ENCODE assay signal across 5 worm cellular contexts in the genomic region with DNA sequence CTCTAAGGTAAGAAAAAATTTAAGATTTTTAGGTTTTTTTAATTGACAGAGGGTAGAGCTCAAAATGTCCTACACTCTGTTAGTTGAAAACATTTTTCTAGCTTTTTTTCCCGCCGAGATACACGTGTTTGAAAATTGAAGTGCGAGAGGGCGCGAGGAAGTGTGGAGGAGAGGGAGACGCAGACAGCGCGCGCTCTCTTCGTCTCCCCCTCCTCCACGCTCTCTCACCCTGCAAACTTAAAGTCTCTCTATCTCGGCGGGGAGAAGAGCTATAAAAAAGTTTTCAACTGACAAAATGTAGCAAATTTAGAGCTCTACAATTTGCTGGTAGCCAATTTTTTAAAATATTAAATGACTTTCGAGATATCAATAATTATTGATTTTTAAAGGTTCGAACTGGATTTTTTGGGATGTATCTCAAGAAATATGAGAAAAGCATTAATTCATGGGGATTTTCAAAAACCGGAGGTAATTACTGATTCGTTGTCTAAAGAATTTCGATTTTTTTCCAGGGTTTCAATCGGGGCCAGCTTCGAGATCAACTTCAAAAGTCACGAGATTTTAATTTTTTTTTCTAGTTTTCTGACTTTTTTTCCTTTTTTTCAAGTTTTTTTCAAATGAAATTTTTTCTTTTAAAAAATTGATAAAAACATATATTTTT.
TF ChIP-seq lines count a peak whose summit lies in the region.

No protein-coding gene starts in this region.

TF ChIP-seq in whole organism, L1 larva, 84 proteins besides CTCF, POLR2A, EP300 and RAD21:
- TF ChIP-seq efl-1 (optimal IDR thresholded peaks at IDR 0.05; lab: Kevin White, UChicago) (no peak), efl-1 (GFP tag; optimal IDR thresholded peaks at IDR 0.05 in 1 of 2; lab: Kevin White, UChicago) (peak in 1 of 2 experiments; percentile 67), mdl-1 (tag; optimal IDR thresholded peaks at IDR 0.05; lab: Kevin White, UChicago) (no peak), ztf-4 (tag; optimal IDR thresholded peaks at IDR 0.05; lab: Kevin White, UChicago) (peak; percentile 6), mep-1 (tag; optimal IDR thresholded peaks at IDR 0.05; lab: Kevin White, UChicago) (no peak), swsn-7 (tag; optimal IDR thresholded peaks at IDR 0.05; lab: Kevin White, UChicago) (no peak), sup-37 (GFP tag; optimal IDR thresholded peaks at IDR 0.05; lab: Kevin White, UChicago) (no peak), lsy-2 (tag; optimal IDR thresholded peaks at IDR 0.05; lab: Kevin White, UChicago) (peak in 1 of 2 experiments; percentile 14), nhr-19 (GFP tag; conservative IDR thresholded peaks at IDR 0.05; lab: Robert Waterston, UW) (no peak), nhr-85 (tag; lab: Kevin White, UChicago) (no peak), unc-98 (GFP tag; IDR thresholded peaks at IDR 0.05; lab: Robert Waterston, UW) (no peak), ama-1 (optimal IDR thresholded peaks at IDR 0.05; lab: Kevin White, UChicago) (peak; percentile 39), Y116A8C.19 (tag; optimal IDR thresholded peaks at IDR 0.05; lab: Kevin White, UChicago; ENCODE audit: borderline replicate concordance) (no peak)

TF ChIP-seq in whole organism, L2 larva, 48 proteins besides CTCF, POLR2A, EP300 and RAD21:
- no peak for TF ChIP-seq snpc-4 (tag; optimal IDR thresholded peaks at IDR 0.05; lab: Kevin White, UChicago)
- peak; percentile 40 for TF ChIP-seq Y55F3AM.14 (GFP tag; optimal IDR thresholded peaks at IDR 0.05; lab: Kevin White, UChicago)
- TF ChIP-seq nhr-25 (tag; optimal IDR thresholded peaks at IDR 0.05; lab: Kevin White, UChicago): peak; percentile 67

TF ChIP-seq in whole organism, L4 larva, 104 proteins besides CTCF, POLR2A, EP300 and RAD21 (continues in another document):
- no peak for TF ChIP-seq R02D3.7 (tag; optimal IDR thresholded peaks at IDR 0.05; lab: Kevin White, UChicago)
- TF ChIP-seq unc-62 (GFP tag; optimal IDR thresholded peaks at IDR 0.05 in 1 of 2; lab: Kevin White, UChicago): peak in 1 of 2 experiments; percentile 24
- TF ChIP-seq unc-62 (tag; optimal IDR thresholded peaks at IDR 0.05; lab: Kevin White, UChicago): no peak
- TF ChIP-seq nhr-6 (tag; optimal IDR thresholded peaks at IDR 0.05; lab: Kevin White, UChicago): no peak
- peak; percentile 40; the same call in 1 of the 2 replicates for TF ChIP-seq hmg-1.1 (GFP tag; IDR thresholded peaks at IDR 0.05; lab: Robert Waterston, UW)
- 0 out of 2 replicates have a peak, but pooled peaks have one; percentile 31 for TF ChIP-seq zip-11 (GFP tag; IDR thresholded peaks at IDR 0.05; lab: Robert Waterston, UW)
- no peak for TF ChIP-seq skn-1 (tag; optimal IDR thresholded peaks at IDR 0.05; lab: Kevin White, UChicago)
- no peak for TF ChIP-seq Y48G9A.11 (GFP tag; IDR thresholded peaks at IDR 0.05; lab: Robert Waterston, UW)
- TF ChIP-seq lin-29 (GFP tag; IDR thresholded peaks at IDR 0.05; lab: Robert Waterston, UW): no peak
- no peak for TF ChIP-seq aly-2 (tag; optimal IDR thresholded peaks at IDR 0.05; lab: Kevin White, UChicago)
- no peak for TF ChIP-seq lin-13 (GFP tag; optimal IDR thresholded peaks at IDR 0.05; lab: Kevin White, UChicago)
- TF ChIP-seq sdz-12 (GFP tag; optimal IDR thresholded peaks at IDR 0.05; lab: Kevin White, UChicago): peak; percentile 94
- TF ChIP-seq lin-39 (tag; optimal IDR thresholded peaks at IDR 0.05; lab: Kevin White, UChicago): no peak
- no peak for TF ChIP-seq D1046.2 (GFP tag; IDR thresholded peaks at IDR 0.05; lab: Robert Waterston, UW)
- TF ChIP-seq T26A8.4 (GFP tag; IDR thresholded peaks at IDR 0.05; lab: Robert Waterston, UW): no peak
- TF ChIP-seq hlh-30 (tag; optimal IDR thresholded peaks at IDR 0.05; lab: Kevin White, UChicago; ENCODE audit: insufficient read depth): no peak
- no peak for TF ChIP-seq ceh-62 (tag; optimal IDR thresholded peaks at IDR 0.05; lab: Kevin White, UChicago)
- no peak for TF ChIP-seq zfp-3 (GFP tag; conservative IDR thresholded peaks at IDR 0.05; lab: Robert Waterston, UW)
- TF ChIP-seq dve-1 (tag; optimal IDR thresholded peaks at IDR 0.05; lab: Kevin White, UChicago; ENCODE audit: insufficient read depth): no peak
- TF ChIP-seq ama-1 (optimal IDR thresholded peaks at IDR 0.05; lab: Kevin White, UChicago): peak; percentile 86
- no peak for TF ChIP-seq ztf-11 (tag; optimal IDR thresholded peaks at IDR 0.05; lab: Kevin White, UChicago)
- peak; percentile 49; the same call in 1 of the 2 replicates for TF ChIP-seq pha-4 (GFP tag; IDR thresholded peaks at IDR 0.05; lab: Robert Waterston, UW)
- no peak for TF ChIP-seq pha-4 (tag; optimal IDR thresholded peaks at IDR 0.05; lab: Kevin White, UChicago)

TF ChIP-seq in whole organism, mixed stage, embryonic, 35 proteins besides CTCF, POLR2A, EP300 and RAD21:
- TF ChIP-seq sptf-1 (tag; optimal IDR thresholded peaks at IDR 0.05; lab: Kevin White, UChicago): peak; percentile 12
- TF ChIP-seq nhr-237 (tag; optimal IDR thresholded peaks at IDR 0.05; lab: Kevin White, UChicago): no peak
- no peak for TF ChIP-seq flh-1 (GFP tag; optimal IDR thresholded peaks at IDR 0.05; lab: Kevin White, UChicago)
- no peak for TF ChIP-seq sem-2 (GFP tag; optimal IDR thresholded peaks at IDR 0.05; lab: Kevin White, UChicago)
- TF ChIP-seq mep-1 (tag; optimal IDR thresholded peaks at IDR 0.05; lab: Kevin White, UChicago): no peak
- TF ChIP-seq nhr-28 (tag; optimal IDR thresholded peaks at IDR 0.05; lab: Kevin White, UChicago): no peak

TF ChIP-seq in whole organism, young adult, 124 proteins besides CTCF, POLR2A, EP300 and RAD21 (continues in another document):
- TF ChIP-seq chd-7 (tag; optimal IDR thresholded peaks at IDR 0.05; lab: Kevin White, UChicago) (peak; percentile 62), ztf-28 (GFP tag; IDR thresholded peaks at IDR 0.05; lab: Robert Waterston, UW) (no peak), madf-8 (GFP tag; conservative IDR thresholded peaks at IDR 0.05; lab: Robert Waterston, UW) (no peak), dox-1 (GFP tag; IDR thresholded peaks at IDR 0.05; lab: Robert Waterston, UW) (peak; percentile 27; the same call in 1 of the 2 replicates), Y53G8AR.9 (GFP tag; conservative IDR thresholded peaks at IDR 0.05; lab: Robert Waterston, UW) (peak; percentile 29; the same call in 1 of the 2 replicates), lin-35 (GFP tag; optimal IDR thresholded peaks at IDR 0.05; lab: Kevin White, UChicago) (no peak), xnd-1 (tag; optimal IDR thresholded peaks at IDR 0.05; lab: Kevin White, UChicago) (no peak), lin-40 (tag; optimal IDR thresholded peaks at IDR 0.05; lab: Kevin White, UChicago) (peak; percentile 7), ets-4 (GFP tag; optimal IDR thresholded peaks at IDR 0.05; lab: Kevin White, UChicago) (no peak), hmg-1.2 (GFP tag; IDR thresholded peaks at IDR 0.05; lab: Robert Waterston, UW) (peak; percentile 90), ceh-91 (GFP tag; IDR thresholded peaks at IDR 0.05; lab: Robert Waterston, UW) (no peak), ceh-27 (GFP tag; optimal IDR thresholded peaks at IDR 0.05; lab: Kevin White, UChicago) (no peak), ztf-22 (GFP tag; optimal IDR thresholded peaks at IDR 0.05; lab: Kevin White, UChicago) (no peak), madf-10 (tag; optimal IDR thresholded peaks at IDR 0.05; lab: Kevin White, UChicago) (no peak), athp-1 (tag; optimal IDR thresholded peaks at IDR 0.05; lab: Kevin White, UChicago) (peak; percentile 49), hsf-1 (GFP tag; IDR thresholded peaks at IDR 0.05; lab: Robert Waterston, UW) (no peak), ZK185.1 (tag; optimal IDR thresholded peaks at IDR 0.05; lab: Kevin White, UChicago; ENCODE audit: poor library complexity, severe bottlenecking) (no peak), zim-3 (tag; optimal IDR thresholded peaks at IDR 0.05; lab: Kevin White, UChicago) (peak; percentile 34), lin-26 (GFP tag; IDR thresholded peaks at IDR 0.05; lab: Robert Waterston, UW) (0 out of 2 replicates have a peak, but pooled peaks have one; percentile 41), egl-18 (GFP tag; IDR thresholded peaks at IDR 0.05; lab: Robert Waterston, UW) (no peak), ekl-4 (GFP tag; IDR thresholded peaks at IDR 0.05; lab: Robert Waterston, UW) (0 out of 2 replicates have a peak, but pooled peaks have one; percentile 8), ztf-26 (tag; optimal IDR thresholded peaks at IDR 0.05; lab: Kevin White, UChicago) (peak; percentile 74), K11D2.4 (GFP tag; IDR thresholded peaks at IDR 0.05; lab: Robert Waterston, UW) (0 out of 2 replicates have a peak, but pooled peaks have one; percentile 9), mcd-1 (GFP tag; IDR thresholded peaks at IDR 0.05; lab: Robert Waterston, UW) (peak; percentile 27; the same call in 1 of the 2 replicates), egl-44 (GFP tag; IDR thresholded peaks at IDR 0.05; lab: Robert Waterston, UW) (no peak), cebp-1 (GFP tag; IDR thresholded peaks at IDR 0.05; lab: Robert Waterston, UW) (no peak), cebp-1 (tag; optimal IDR thresholded peaks at IDR 0.05; lab: Kevin White, UChicago) (peak; percentile 38), nfya-1 (tag; optimal IDR thresholded peaks at IDR 0.05; lab: Kevin White, UChicago; ENCODE audit: borderline replicate concordance, insufficient read depth) (no peak), T26A5.8 (tag; optimal IDR thresholded peaks at IDR 0.05; lab: Kevin White, UChicago) (no peak), F52B5.7 (tag; optimal IDR thresholded peaks at IDR 0.05; lab: Kevin White, UChicago) (peak; percentile 69), B0019.2 (GFP tag; conservative IDR thresholded peaks at IDR 0.05; lab: Robert Waterston, UW) (0 out of 2 replicates have a peak, but pooled peaks have one; percentile 16), tlf-1 (GFP tag; optimal IDR thresholded peaks at IDR 0.05; lab: Kevin White, UChicago) (no peak), hlh-26 (GFP tag; conservative IDR thresholded peaks at IDR 0.05; lab: Robert Waterston, UW) (no peak), B0336.3 (GFP tag; IDR thresholded peaks at IDR 0.05; lab: Robert Waterston, UW) (peak; percentile 17; the same call in 1 of the 2 replicates), F57C9.4 (tag; optimal IDR thresholded peaks at IDR 0.05; lab: Kevin White, UChicago) (peak; percentile 45), dpff-1 (tag; optimal IDR thresholded peaks at IDR 0.05; lab: Kevin White, UChicago) (peak; percentile 71), F57A8.1 (GFP tag; optimal IDR thresholded peaks at IDR 0.05; lab: Kevin White, UChicago) (no peak), unc-130 (GFP tag; optimal IDR thresholded peaks at IDR 0.05; lab: Kevin White, UChicago) (no peak), ztf-6 (GFP tag; IDR thresholded peaks at IDR 0.05; lab: Robert Waterston, UW) (no peak), ceh-79 (tag; optimal IDR thresholded peaks at IDR 0.05; lab: Kevin White, UChicago) (peak; percentile 64), C17E4.6 (GFP tag; IDR thresholded peaks at IDR 0.05; lab: Robert Waterston, UW) (no peak), atf-7 (tag; optimal IDR thresholded peaks at IDR 0.05; lab: Kevin White, UChicago) (no peak), let-526 (GFP tag; IDR thresholded peaks at IDR 0.05; lab: Robert Waterston, UW) (no peak)
